Fruit fly (Drosophila melanogaster): ENCODE results near the gene AIF.
A peak's percentile ranks its signal among the peaks of the same experiment; 100 is the strongest.

The AIF gene

DNA sequence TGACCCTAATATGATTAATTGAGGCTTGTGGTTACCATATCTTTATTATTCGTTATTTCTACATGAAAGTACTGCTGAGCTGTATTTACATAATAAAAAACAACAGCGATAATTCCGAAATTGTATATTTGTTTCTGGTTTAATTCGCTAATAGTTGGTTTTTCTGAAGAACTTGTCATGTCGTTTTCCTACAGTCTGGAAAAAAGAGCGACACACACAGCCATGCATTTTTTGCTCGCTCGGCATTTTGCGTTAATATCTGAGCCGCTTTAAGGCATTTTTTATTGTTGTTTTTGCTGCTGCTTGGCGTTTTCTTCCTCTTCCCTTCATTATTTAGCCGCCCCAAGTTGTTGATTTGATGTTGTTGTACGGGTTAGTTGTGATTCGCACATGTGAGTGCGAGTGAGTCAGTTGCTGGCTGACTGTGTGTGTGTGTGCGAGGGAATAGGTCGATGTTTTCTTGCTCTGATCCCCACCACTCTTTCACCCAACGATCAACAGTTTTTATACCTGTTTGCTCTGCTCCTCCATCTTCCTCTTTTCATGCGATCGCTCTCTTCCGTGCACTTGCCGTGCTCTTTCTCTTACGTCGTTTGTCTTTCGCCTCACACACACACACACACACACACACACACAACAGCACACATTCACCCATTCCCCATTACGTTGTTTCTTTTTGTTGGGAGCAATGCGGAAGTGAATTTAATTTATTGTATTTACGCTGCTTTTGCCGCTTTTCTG, 23.7 kb downstream of the AIF start (continued):
- TF ChIP-seq peb (GFP tag; IDR thresholded peaks at IDR 0.05) = no peak
- peak; percentile 21 for TF ChIP-seq chn (GFP tag; optimal IDR thresholded peaks at IDR 0.05)
- TF ChIP-seq CG8089 (GFP tag; optimal IDR thresholded peaks at IDR 0.05) = no peak
- peak; percentile 77 to 85 for TF ChIP-seq Trl (optimal IDR thresholded peaks at IDR 0.05)
- TF ChIP-seq Trl (GFP tag; optimal IDR thresholded peaks at IDR 0.05) = no peak

DNA sequence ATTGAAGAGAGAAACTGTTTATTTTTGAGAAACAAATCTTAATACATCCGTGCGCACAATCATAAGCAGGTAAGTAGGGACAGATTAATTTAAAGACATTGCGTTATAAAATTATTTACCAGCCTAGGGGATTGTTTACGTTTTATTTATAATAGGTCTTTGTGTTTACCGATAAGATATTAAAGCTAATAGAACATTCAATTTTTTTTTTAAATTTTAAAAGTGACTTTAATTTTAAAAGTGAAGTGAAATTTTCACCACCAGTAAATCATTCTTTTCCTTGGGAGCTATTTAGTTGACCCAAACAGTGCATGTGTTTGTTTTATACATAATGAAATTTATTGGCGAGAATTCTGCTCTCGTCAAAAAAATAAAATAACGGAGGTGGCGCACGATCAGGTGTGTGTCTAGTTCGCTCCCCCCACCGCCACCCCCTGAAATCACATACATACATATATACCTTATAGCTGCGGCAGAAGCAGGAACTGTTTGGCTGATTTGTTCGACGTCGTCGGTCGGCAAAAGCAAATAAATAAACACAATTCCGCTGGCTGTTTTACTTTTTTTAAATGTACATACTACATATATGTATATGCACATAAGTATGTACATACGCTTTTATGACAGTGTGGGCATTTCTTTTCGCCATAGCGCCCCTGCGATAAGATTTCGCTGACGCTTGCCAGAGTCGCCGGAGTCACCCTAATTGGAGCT, 24.5 kb downstream of the AIF start:
- TF ChIP-seq CG7357 (GFP tag; IDR thresholded peaks at IDR 0.05) (no peak), Fer1 (GFP tag; optimal IDR thresholded peaks at IDR 0.05) (peak; percentile 71), pum (GFP tag; optimal IDR thresholded peaks at IDR 0.05) (no peak), CG32532 (GFP tag; IDR thresholded peaks at IDR 0.05) (peak; percentile 72), Fer3 (tag; optimal IDR thresholded peaks at IDR 0.05) (peak; percentile 68), CG6654 (GFP tag; optimal IDR thresholded peaks at IDR 0.05) (no peak), Oli (tag; optimal IDR thresholded peaks at IDR 0.05) (peak; percentile 65), corto (GFP tag; optimal IDR thresholded peaks at IDR 0.05) (no peak), Antp (GFP tag; optimal IDR thresholded peaks at IDR 0.05) (no peak), scrt (GFP tag; optimal IDR thresholded peaks at IDR 0.05) (peak; percentile 35), CTCF (GFP tag; optimal IDR thresholded peaks at IDR 0.05) (no peak), sd (tag; optimal IDR thresholded peaks at IDR 0.05) (no peak), chif (GFP tag; optimal IDR thresholded peaks at IDR 0.05) (no peak), CG33213 (GFP tag; optimal IDR thresholded peaks at IDR 0.05) (no peak), klu (GFP tag; IDR thresholded peaks at IDR 0.05) (no peak), cas (GFP tag; IDR thresholded peaks at IDR 0.05) (no peak), CG31365 (tag; optimal IDR thresholded peaks at IDR 0.05) (no peak), CG13424 (tag; optimal IDR thresholded peaks at IDR 0.05) (peak; percentile 71), Rfx (GFP tag; IDR thresholded peaks at IDR 0.05) (no peak; the same call in none of the 2 replicates), CG9817 (tag; optimal IDR thresholded peaks at IDR 0.05) (peak; percentile 53), sqz (GFP tag; optimal IDR thresholded peaks at IDR 0.05) (peak; percentile 27), fd3F (GFP tag; optimal IDR thresholded peaks at IDR 0.05) (peak; percentile 33), bbx (GFP tag; IDR thresholded peaks at IDR 0.05; ENCODE audit: partially characterized antibody) (no peak), pita (GFP tag; optimal IDR thresholded peaks at IDR 0.05) (no peak), CG10147 (GFP tag; optimal IDR thresholded peaks at IDR 0.05) (peak; percentile 26), CG12219 (GFP tag; optimal IDR thresholded peaks at IDR 0.05) (no peak), stwl (tag; optimal IDR thresholded peaks at IDR 0.05) (no peak), caup (GFP tag; optimal IDR thresholded peaks at IDR 0.05; ENCODE audit: severe bottlenecking) (no peak), maf-S (GFP tag; optimal IDR thresholded peaks at IDR 0.05) (no peak), Jarid2 (GFP tag; optimal IDR thresholded peaks at IDR 0.05) (peak; percentile 15), run (tag; optimal IDR thresholded peaks at IDR 0.05) (no peak), CG9797 (GFP tag; optimal IDR thresholded peaks at IDR 0.05) (no peak), Ets97D (GFP tag; optimal IDR thresholded peaks at IDR 0.05) (no peak), CG43689 (GFP tag; IDR thresholded peaks at IDR 0.05) (no peak), Dll (GFP tag; IDR thresholded peaks at IDR 0.05; ENCODE audit: partially characterized antibody) (no peak), gro (GFP tag; optimal IDR thresholded peaks at IDR 0.05) (no peak), slbo (GFP tag; IDR thresholded peaks at IDR 0.05) (peak; percentile 46; the same call in 1 of the 2 replicates), hth (optimal IDR thresholded peaks at IDR 0.05) (no peak), Fer2 (tag; optimal IDR thresholded peaks at IDR 0.05) (no peak), CG11247 (GFP tag; IDR thresholded peaks at IDR 0.05) (no peak; the same call in 1 of the 2 replicates), slp2 (GFP tag; optimal IDR thresholded peaks at IDR 0.05) (no peak), CG12299 (tag; optimal IDR thresholded peaks at IDR 0.05) (peak; percentile 5), Oaz (GFP tag; IDR thresholded peaks at IDR 0.05) (no peak)
